Fruit fly (Drosophila melanogaster) whole organism, prepupa: ENCODE data around the gene Gk2.

Experiments
- Blimp-1 ChIP-seq: fragments of 200-800 bp; sonication (Bioruptor generic); optimal IDR thresholded peaks from 3 replicates; lab custom pipeline; 2017; ENCODE audit warnings: missing biosample characterization, missing genetic modification characterization, mild to moderate bottlenecking, moderate library complexity, missing genetic modification reagents
- CG10631 ChIP-seq: fragments of 200-800 bp; sonication (Bioruptor generic); optimal IDR thresholded peaks from 2 replicates; lab custom pipeline; 2016; ENCODE audit warnings: missing biosample characterization, missing genetic modification characterization
- CG10669 ChIP-seq: fragments of 200-800 bp; sonication (Bioruptor generic); optimal IDR thresholded peaks from 3 replicates; lab custom pipeline; 2018; ENCODE audit warnings: missing biosample characterization, mild to moderate bottlenecking, missing genetic modification characterization, moderate library complexity
- CG11294 ChIP-seq: fragments of 200-800 bp; sonication (Bioruptor generic); IDR thresholded peaks from 2 replicates; pipeline ENCODE4 v1.3.6; 2022; ENCODE audit warnings: missing biosample characterization, missing genetic modification characterization
- CG11762 ChIP-seq: fragments of 200-800 bp; sonication (Bioruptor generic); optimal IDR thresholded peaks from 3 replicates; lab custom pipeline; 2016; ENCODE audit warnings: missing biosample characterization, missing genetic modification characterization; ENCODE audit not compliant: insufficient read depth
- CG11902 ChIP-seq: fragments of 200-800 bp; sonication (Bioruptor generic); optimal IDR thresholded peaks from 3 replicates; lab custom pipeline; 2016; ENCODE audit warnings: missing biosample characterization, missing genetic modification characterization
- CG15336 ChIP-seq: fragments of 200-800 bp; sonication (Bioruptor generic); IDR thresholded peaks from 2 replicates; pipeline ENCODE4 v1.3.6; 2022; ENCODE audit warnings: missing biosample characterization, missing genetic modification characterization
- CG1621 ChIP-seq: fragments of 200-800 bp; sonication (Bioruptor generic); optimal IDR thresholded peaks from 3 replicates; lab custom pipeline; 2018; ENCODE audit warnings: missing biosample characterization, mild to moderate bottlenecking, missing genetic modification characterization
- CG3032 ChIP-seq: fragments of 200-800 bp; optimal IDR thresholded peaks from 2 replicates; lab custom pipeline; 2019; ENCODE audit warnings: missing biosample characterization, mild to moderate bottlenecking, missing genetic modification characterization, moderate library complexity
- CG31627 ChIP-seq: fragments of 200-800 bp; sonication (Bioruptor generic); optimal IDR thresholded peaks from 3 replicates; lab custom pipeline; 2016; ENCODE audit warnings: missing biosample characterization, missing genetic modification characterization
- CG32006 ChIP-seq: fragments of 200-800 bp; sonication (Bioruptor generic); optimal IDR thresholded peaks from 3 replicates; lab custom pipeline; 2017; ENCODE audit warnings: missing biosample characterization, mild to moderate bottlenecking, missing genetic modification characterization
- CG34406 ChIP-seq: fragments of 200-800 bp; sonication (Bioruptor generic); optimal IDR thresholded peaks from 3 replicates; lab custom pipeline; 2016; ENCODE audit warnings: missing biosample characterization, missing genetic modification characterization
- CG3919 ChIP-seq: fragments of 200-800 bp; sonication (Bioruptor generic); optimal IDR thresholded peaks from 3 replicates; lab custom pipeline; 2016; ENCODE audit warnings: missing biosample characterization, missing genetic modification characterization
- CG4318 ChIP-seq: fragments of 200-800 bp; sonication (Bioruptor generic); optimal IDR thresholded peaks from 3 replicates; lab custom pipeline; 2017; ENCODE audit warnings: missing biosample characterization, mild to moderate bottlenecking, missing genetic modification characterization
- CG6163 ChIP-seq: fragments of 200-800 bp; sonication (Bioruptor generic); IDR thresholded peaks from 3 replicates; pipeline ENCODE4 v1.3.6; 2022; ENCODE audit warnings: missing biosample characterization, missing genetic modification characterization
- CG6276 ChIP-seq: fragments of 200-800 bp; sonication (Bioruptor generic); optimal IDR thresholded peaks from 2 replicates; lab custom pipeline; 2017; ENCODE audit warnings: missing biosample characterization, mild to moderate bottlenecking, missing genetic modification characterization
- CG6792 ChIP-seq: fragments of 200-800 bp; sonication (Bioruptor generic); optimal IDR thresholded peaks from 3 replicates; lab custom pipeline; 2016; ENCODE audit warnings: missing biosample characterization, missing genetic modification characterization
- CG6808 ChIP-seq: fragments of 200-800 bp; sonication (Bioruptor generic); optimal IDR thresholded peaks from 3 replicates; lab custom pipeline; 2017; ENCODE audit warnings: missing biosample characterization, missing genetic modification characterization, mild to moderate bottlenecking, moderate library complexity, missing genetic modification reagents
- CG7368 ChIP-seq: fragments of 200-800 bp; sonication (Bioruptor generic); optimal IDR thresholded peaks from 3 replicates; lab custom pipeline; 2016; ENCODE audit warnings: missing biosample characterization, missing genetic modification characterization
- CG8319 ChIP-seq: fragments of 200-800 bp; sonication (Bioruptor generic); optimal IDR thresholded peaks from 3 replicates; lab custom pipeline; 2016; ENCODE audit warnings: missing biosample characterization, missing genetic modification characterization
- CG8632 ChIP-seq: fragments of 200-800 bp; sonication (Bioruptor generic); optimal IDR thresholded peaks from 3 replicates; lab custom pipeline; 2016; ENCODE audit warnings: missing biosample characterization, missing genetic modification characterization
- CG9139 ChIP-seq: fragments of 200-800 bp; sonication (Bioruptor generic); optimal IDR thresholded peaks from 3 replicates; lab custom pipeline; 2017; ENCODE audit warnings: missing biosample characterization, mild to moderate bottlenecking, missing genetic modification characterization
- Eip75B ChIP-seq: fragments of 200-800 bp; sonication (Bioruptor generic); optimal IDR thresholded peaks from 3 replicates; lab custom pipeline; 2016; ENCODE audit warnings: missing biosample characterization, missing genetic modification characterization
- Eip78C ChIP-seq: fragments of 200-800 bp; sonication (Bioruptor generic); peaks from one replicate; lab custom pipeline; 2016; ENCODE audit warnings: missing biosample characterization, missing genetic modification characterization
- Ets21C ChIP-seq: fragments of 200-800 bp; sonication (Bioruptor generic); optimal IDR thresholded peaks from 3 replicates; lab custom pipeline; 2016; ENCODE audit warnings: missing biosample characterization, missing genetic modification characterization
- Ets96B ChIP-seq: fragments of 200-800 bp; optimal IDR thresholded peaks from 2 replicates; lab custom pipeline; 2019; ENCODE audit warnings: missing biosample characterization, mild to moderate bottlenecking, missing genetic modification characterization, moderate library complexity
- Gug ChIP-seq: fragments of 200-800 bp; sonication (Bioruptor generic); IDR thresholded peaks from 2 replicates; pipeline ENCODE4 v1.3.6; 2022; ENCODE audit warnings: missing biosample characterization, missing genetic modification characterization
- Hr38 ChIP-seq: sonication (Bioruptor generic); optimal IDR thresholded peaks from 2 replicates; lab custom pipeline; 2016; ENCODE audit warnings: missing biosample characterization, missing genetic modification characterization
- Lpt ChIP-seq: fragments of 200-800 bp; sonication (Bioruptor generic); optimal IDR thresholded peaks from 3 replicates; lab custom pipeline; 2016; ENCODE audit warnings: missing biosample characterization, missing genetic modification characterization
- Met ChIP-seq: fragments of 200-800 bp; sonication (Bioruptor generic); optimal IDR thresholded peaks from 3 replicates; lab custom pipeline; 2016; ENCODE audit warnings: missing biosample characterization, missing genetic modification characterization
- Smox ChIP-seq: fragments of 200-800 bp; sonication (Bioruptor generic); optimal IDR thresholded peaks from 3 replicates; lab custom pipeline; 2016; ENCODE audit warnings: missing biosample characterization, missing genetic modification characterization
- Sox14 ChIP-seq: fragments of 200-800 bp; sonication (Bioruptor generic); optimal IDR thresholded peaks from 3 replicates; lab custom pipeline; 2016; ENCODE audit warnings: missing biosample characterization, missing genetic modification characterization
- Sox15 ChIP-seq: fragments of 200-800 bp; sonication (Bioruptor generic); optimal IDR thresholded peaks from 3 replicates; lab custom pipeline; 2016; ENCODE audit warnings: missing biosample characterization, missing genetic modification characterization
- achi ChIP-seq: fragments of 200-800 bp; sonication (Bioruptor generic); optimal IDR thresholded peaks from 3 replicates; lab custom pipeline; 2016; ENCODE audit warnings: missing biosample characterization, missing genetic modification characterization
- acj6 ChIP-seq: fragments of 200-800 bp; sonication (Bioruptor generic); optimal IDR thresholded peaks from 3 replicates; lab custom pipeline; 2016; ENCODE audit warnings: missing biosample characterization, missing genetic modification characterization
- cyc ChIP-seq: fragments of 200-800 bp; sonication (Bioruptor generic); optimal IDR thresholded peaks from 3 replicates; lab custom pipeline; 2016; ENCODE audit warnings: missing biosample characterization, missing genetic modification characterization
- dsx ChIP-seq: fragments of 200-800 bp; optimal IDR thresholded peaks from 3 replicates; lab custom pipeline; 2019; ENCODE audit warnings: missing biosample characterization, mild to moderate bottlenecking, missing genetic modification characterization, moderate library complexity; ENCODE audit not compliant: poor library complexity, severe bottlenecking
- fd59A ChIP-seq: fragments of 200-800 bp; sonication (Bioruptor generic); optimal IDR thresholded peaks from 2 replicates; lab custom pipeline; 2017; ENCODE audit warnings: missing biosample characterization, mild to moderate bottlenecking, missing genetic modification characterization, missing genetic modification reagents
- fd85E ChIP-seq: fragments of 200-800 bp; sonication (Bioruptor generic); optimal IDR thresholded peaks from 3 replicates; lab custom pipeline; 2016; ENCODE audit warnings: missing biosample characterization, missing genetic modification characterization
- fkh ChIP-seq: fragments of 200-800 bp; sonication (Bioruptor generic); optimal IDR thresholded peaks from 3 replicates; lab custom pipeline; 2017; ENCODE audit warnings: missing biosample characterization, mild to moderate bottlenecking, missing genetic modification characterization, moderate library complexity
- lz ChIP-seq: fragments of 200-800 bp; sonication (Bioruptor generic); optimal IDR thresholded peaks from 3 replicates; lab custom pipeline; 2016; ENCODE audit warnings: missing biosample characterization, missing genetic modification characterization
- net ChIP-seq: fragments of 200-800 bp; sonication (Bioruptor generic); optimal IDR thresholded peaks from 3 replicates; lab custom pipeline; 2016; ENCODE audit warnings: missing biosample characterization, missing genetic modification characterization
- pdm3 ChIP-seq: fragments of 200-800 bp; sonication (Bioruptor generic); optimal IDR thresholded peaks from 3 replicates; lab custom pipeline; 2016; ENCODE audit warnings: missing biosample characterization, missing genetic modification characterization
- salr ChIP-seq, 2 experiments: fragments of 200-800 bp; sonication (Bioruptor generic); optimal IDR thresholded peaks; 3 replicates each; lab custom pipeline; 2016 to 2018; ENCODE audit warnings: missing biosample characterization in 2 of 2, missing genetic modification characterization in 2 of 2, mild to moderate bottlenecking in 1 of 2
- spab ChIP-seq: fragments of 200-800 bp; sonication (Bioruptor generic); optimal IDR thresholded peaks from 2 replicates; lab custom pipeline; 2017; ENCODE audit warnings: missing biosample characterization, mild to moderate bottlenecking, missing genetic modification characterization, missing genetic modification reagents
- svp ChIP-seq: fragments of 200-800 bp; sonication (Bioruptor generic); peaks from one replicate; lab custom pipeline; 2016; ENCODE audit warnings: missing biosample characterization, missing genetic modification characterization
- vri ChIP-seq: fragments of 200-800 bp; sonication (Bioruptor generic); optimal IDR thresholded peaks from 3 replicates; lab custom pipeline; 2016; ENCODE audit warnings: missing biosample characterization, mild to moderate bottlenecking, missing genetic modification characterization

The Gk2 gene

DNA sequence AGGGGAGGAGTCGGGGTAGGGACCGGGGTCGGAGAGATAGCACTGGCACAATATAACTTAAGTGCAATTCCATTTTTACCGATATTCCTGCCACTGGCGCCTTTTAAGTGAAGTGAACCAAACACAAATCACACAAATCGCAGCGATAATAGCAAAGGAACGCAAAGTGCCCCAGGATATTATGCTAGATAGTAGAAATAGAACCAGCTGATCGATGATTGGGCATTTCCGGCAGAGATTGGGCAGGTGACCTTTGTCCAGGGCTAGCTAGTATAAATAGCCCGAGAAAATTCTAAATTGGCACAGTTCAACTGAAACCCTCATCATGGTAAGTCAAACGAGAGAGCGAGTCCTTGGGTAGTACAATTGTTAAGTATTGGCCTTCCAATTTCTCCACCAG is 43.9 kb upstream of the Gk2 start, which contains the start of gene CG12011:
Gene CG12011, plus strand, starts transcription at position 301 of the 400 bp plus-strand sequence.
- TF ChIP-seq CG3919, result no peak
- no peak for TF ChIP-seq Ets21C (GFP tag; lab: Kevin White, UChicago)
- TF ChIP-seq Hr38 (GFP tag; lab: Kevin White, UChicago), result no peak
- TF ChIP-seq CG1621 (tag; lab: Kevin White, UChicago), result no peak
- no peak for TF ChIP-seq net (GFP tag; lab: Kevin White, UChicago)
- TF ChIP-seq fkh (GFP tag; lab: Kevin White, UChicago), result no peak
- TF ChIP-seq CG11902 (GFP tag; lab: Kevin White, UChicago), result no peak
- no peak for TF ChIP-seq CG11762 (GFP tag; lab: Kevin White, UChicago)
- TF ChIP-seq CG9139 (GFP tag; lab: Kevin White, UChicago), result no peak
- TF ChIP-seq CG15336 (GFP tag; lab: Robert Waterston, UW), result no peak
- TF ChIP-seq Smox (GFP tag; lab: Kevin White, UChicago), result no peak
- no peak for TF ChIP-seq Blimp-1 (GFP tag; lab: Kevin White, UChicago)
- TF ChIP-seq Lpt (GFP tag; lab: Kevin White, UChicago), result no peak
- TF ChIP-seq vri (GFP tag; lab: Kevin White, UChicago), result no peak
- TF ChIP-seq Met, result no peak
- no peak for TF ChIP-seq Ets96B
- no peak for TF ChIP-seq CG6808 (GFP tag; lab: Kevin White, UChicago)
- TF ChIP-seq CG8319 (GFP tag; lab: Kevin White, UChicago), result no peak

DNA sequence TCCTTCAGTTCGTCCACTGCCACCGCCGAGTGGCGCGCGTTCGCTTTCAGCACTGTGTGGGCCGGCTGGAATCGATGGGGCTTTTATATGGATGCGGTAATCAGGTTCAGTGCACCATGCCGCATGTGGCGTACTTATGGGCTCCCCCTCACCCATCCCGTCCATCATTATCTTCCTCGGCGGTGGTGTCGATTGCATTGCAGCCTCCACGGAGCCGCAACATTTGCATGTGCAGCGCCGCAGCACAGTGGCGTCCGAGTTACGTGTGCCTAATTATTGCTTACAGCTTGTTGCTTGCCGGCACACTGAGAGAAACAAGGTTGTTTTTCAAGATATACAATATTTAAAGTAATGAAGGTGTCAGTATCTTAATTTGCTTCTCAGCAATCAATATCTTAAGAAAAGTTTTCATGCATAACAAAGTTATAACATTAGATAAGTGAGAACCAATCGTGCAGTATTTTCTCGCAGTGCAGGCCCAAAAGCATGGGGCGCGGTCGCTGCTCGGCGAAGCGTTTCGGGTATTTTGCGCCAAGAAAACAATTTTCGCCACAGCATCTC is 35.8 kb upstream of the Gk2 start, which contains the start of gene CG13931:
Gene CG13931, minus strand, starts transcription at position 41 of the 561 bp plus-strand sequence.
- TF ChIP-seq fd85E (GFP tag; lab: Kevin White, UChicago) (no peak), Met (peak; percentile 67), Ets21C (GFP tag; lab: Kevin White, UChicago) (peak; percentile 16), vri (GFP tag; lab: Kevin White, UChicago) (peak; percentile 28), CG8632 (peak; percentile 56), CG10669 (GFP tag; lab: Kevin White, UChicago) (peak; percentile 67), CG3032 (peak; percentile 54), net (GFP tag; lab: Kevin White, UChicago) (peak; percentile 72), fkh (GFP tag; lab: Kevin White, UChicago) (no peak), Eip75B (peak; percentile 65), CG6792 (GFP tag; lab: Kevin White, UChicago) (peak; percentile 67), acj6 (GFP tag; lab: Kevin White, UChicago) (peak; percentile 65), CG31627 (GFP tag; lab: Kevin White, UChicago) (peak; percentile 57), CG4318 (peak; percentile 35), pdm3 (GFP tag; lab: Kevin White, UChicago) (peak; percentile 76), CG3919 (peak; percentile 72), Eip78C (GFP tag; lab: Kevin White, UChicago) (peak; percentile 90), CG9139 (GFP tag; lab: Kevin White, UChicago) (peak; percentile 45), CG6163 (GFP tag; lab: Robert Waterston, UW) (peak; percentile 83), CG15336 (GFP tag; lab: Robert Waterston, UW) (peak; percentile 76), achi (GFP tag; lab: Kevin White, UChicago) (peak; percentile 53), CG34406 (GFP tag; lab: Kevin White, UChicago) (peak; percentile 60), CG7368 (GFP tag; lab: Kevin White, UChicago) (peak; percentile 72), CG11902 (GFP tag; lab: Kevin White, UChicago) (peak; percentile 40), spab (GFP tag; lab: Kevin White, UChicago) (peak; percentile 57), CG8319 (GFP tag; lab: Kevin White, UChicago) (peak; percentile 5), CG11294 (GFP tag; lab: Robert Waterston, UW) (peak; percentile 54), CG6276 (GFP tag; lab: Kevin White, UChicago) (peak; percentile 56), cyc (peak; percentile 62), Gug (GFP tag; lab: Robert Waterston, UW) (peak; percentile 62), Smox (GFP tag; lab: Kevin White, UChicago) (peak; percentile 51), fd59A (peak; percentile 51), salr (GFP tag; optimal IDR thresholded peaks at IDR 0.05; lab: Kevin White, UChicago) (peak; percentile 34 to 55), Sox15 (GFP tag; lab: Kevin White, UChicago) (peak; percentile 37), dsx (GFP tag; lab: Kevin White, UChicago) (peak; percentile 53), CG32006 (peak; percentile 79), Ets96B (peak; percentile 53), CG10631 (GFP tag; lab: Kevin White, UChicago) (peak; percentile 72), Sox14 (GFP tag; lab: Kevin White, UChicago) (peak; percentile 68), lz (GFP tag; lab: Kevin White, UChicago) (peak; percentile 60), svp (GFP tag; lab: Kevin White, UChicago) (peak; percentile 82), CG11762 (GFP tag; lab: Kevin White, UChicago) (no peak)
